Worm (Caenorhabditis elegans) whole organism, L1 larva: ENCODE results near the gene R151.8.
A peak's percentile ranks its signal among the peaks of the same experiment; 100 is the strongest.

Source experiments
- C16A3.4 ChIP-seq: fragments of 150-350 bp; optimal IDR thresholded peaks from 2 replicates; lab custom pipeline; 2014; ENCODE audit warnings: missing biosample characterization, missing genetic modification characterization
- F16B12.6 ChIP-seq: fragments of 150-350 bp; optimal IDR thresholded peaks from 2 replicates; lab custom pipeline; 2014; ENCODE audit warnings: missing biosample characterization, missing genetic modification characterization
- aha-1 ChIP-seq: fragments of 150-350 bp; optimal IDR thresholded peaks from 2 replicates; lab custom pipeline; 2014; ENCODE audit warnings: missing biosample characterization, missing genetic modification characterization
- alr-1 ChIP-seq: fragments of 200-800 bp; sonication (Bioruptor generic); optimal IDR thresholded peaks from 2 replicates; lab custom pipeline; 2018; ENCODE audit warnings: borderline replicate concordance, mild to moderate bottlenecking, missing genetic modification characterization, missing compliant biosample characterization
- ama-1 ChIP-seq: fragments of 150-350 bp; optimal IDR thresholded peaks from 2 replicates; lab custom pipeline; 2014
- blmp-1 ChIP-seq: fragments of 150-350 bp; optimal IDR thresholded peaks from 2 replicates; lab custom pipeline; 2014; ENCODE audit warnings: missing biosample characterization, missing genetic modification characterization
- ceh-8 ChIP-seq: fragments of 200-800 bp; sonication (Bioruptor generic); optimal IDR thresholded peaks from 2 replicates; lab custom pipeline; 2018; ENCODE audit warnings: mild to moderate bottlenecking, missing genetic modification characterization, moderate library complexity, missing compliant biosample characterization
- ceh-82 ChIP-seq, 3 experiments: fragments of 150-350 bp in 1 of 3; sonication (generic microtip) in 2 of 3; optimal IDR thresholded peaks; 2 replicates each; lab custom pipeline; 2014 to 2017; ENCODE audit warnings: missing biosample characterization in 3 of 3, missing genetic modification characterization in 3 of 3
- ceh-88 ChIP-seq: fragments of 200-800 bp; sonication (Bioruptor generic); IDR thresholded peaks from 2 replicates; pipeline ENCODE4 v1.3.6; 2022; ENCODE audit warnings: missing genetic modification characterization, missing compliant biosample characterization
- dsc-1 ChIP-seq: sonication (generic microtip); optimal IDR thresholded peaks from 2 replicates; lab custom pipeline; 2016; ENCODE audit warnings: mild to moderate bottlenecking, missing genetic modification characterization, missing compliant biosample characterization
- efl-1 ChIP-seq, 4 experiments: fragments of 150-350 bp; optimal IDR thresholded peaks in 3 of 4; peaks in 1 of 4; 1 replicate in 1 of 4; 2 replicates in 3 of 4; lab custom pipeline; 2014; ENCODE audit warnings: missing biosample characterization in 2 of 4, missing genetic modification characterization in 2 of 4, missing genetic modification reagents in 2 of 4
- egl-27 ChIP-seq, 2 experiments: fragments of 150-350 bp in 1 of 2; sonication (generic microtip); optimal IDR thresholded peaks; 3 replicates each; lab custom pipeline; 2017 to 2018; ENCODE audit warnings: missing biosample characterization in 2 of 2, missing genetic modification characterization in 2 of 2, missing genetic modification reagents in 2 of 2
- elt-2 ChIP-seq: sonication (generic microtip); optimal IDR thresholded peaks from 2 replicates; lab custom pipeline; 2016; ENCODE audit warnings: missing genetic modification characterization, mild to moderate bottlenecking, inconsistent platforms, missing compliant biosample characterization, missing genetic modification reagents
- elt-3 ChIP-seq, 6 experiments: fragments of 150-350 bp in 1 of 6; sonication (generic microtip); optimal IDR thresholded peaks; 2 replicates each; lab custom pipeline; 2017 to 2018; ENCODE audit warnings: missing biosample characterization in 6 of 6, missing genetic modification characterization in 6 of 6, inconsistent platforms in 1 of 6
- ets-5 ChIP-seq: fragments of 200-800 bp; sonication (Bioruptor generic); IDR thresholded peaks from 2 replicates; pipeline ENCODE4 v1.3.6; 2022; ENCODE audit warnings: missing genetic modification characterization, missing compliant biosample characterization
- fkh-10 ChIP-seq: sonication (generic microtip); optimal IDR thresholded peaks from 2 replicates; lab custom pipeline; 2017; ENCODE audit warnings: missing biosample characterization, missing genetic modification reagents, missing genetic modification characterization
- fkh-4 ChIP-seq: sonication (generic microtip); optimal IDR thresholded peaks from 2 replicates; lab custom pipeline; 2016; ENCODE audit warnings: missing compliant biosample characterization, missing genetic modification characterization, borderline replicate concordance
- fkh-8 ChIP-seq: sonication (generic microtip); optimal IDR thresholded peaks from 2 replicates; lab custom pipeline; 2016; ENCODE audit warnings: mild to moderate bottlenecking, missing genetic modification characterization, missing compliant biosample characterization
- fos-1 ChIP-seq: fragments of 150-350 bp; optimal IDR thresholded peaks from 2 replicates; lab custom pipeline; 2014; ENCODE audit warnings: missing biosample characterization, missing genetic modification characterization
- hlh-17 ChIP-seq: fragments of 200-800 bp; sonication (Bioruptor generic); optimal IDR thresholded peaks from 2 replicates; lab custom pipeline; 2018; ENCODE audit warnings: missing genetic modification characterization, mild to moderate bottlenecking, missing compliant biosample characterization, moderate library complexity, borderline replicate concordance
- hpl-2 ChIP-seq: fragments of 150-350 bp; optimal IDR thresholded peaks from 2 replicates; lab custom pipeline; 2014; ENCODE audit warnings: missing biosample characterization, missing genetic modification reagents, missing genetic modification characterization
- irx-1 ChIP-seq: sonication (generic microtip); optimal IDR thresholded peaks from 2 replicates; lab custom pipeline; 2016; ENCODE audit warnings: missing genetic modification characterization, missing compliant biosample characterization
- isw-1 ChIP-seq: fragments of 200-800 bp; sonication (Bioruptor generic); IDR thresholded peaks from 2 replicates; pipeline ENCODE4 v1.3.6; 2022; ENCODE audit warnings: missing genetic modification characterization, missing compliant biosample characterization
- lin-14 ChIP-seq: fragments of 200-800 bp; sonication (Bioruptor generic); optimal IDR thresholded peaks from 2 replicates; lab custom pipeline; 2018; ENCODE audit warnings: mild to moderate bottlenecking, missing genetic modification characterization, moderate library complexity, missing compliant biosample characterization
- lin-35 ChIP-seq, 2 experiments: fragments of 150-350 bp; optimal IDR thresholded peaks; 2 replicates each; lab custom pipeline; 2014; ENCODE audit warnings: missing biosample characterization in 2 of 2, missing genetic modification characterization in 2 of 2, missing genetic modification reagents in 2 of 2
- lir-3 ChIP-seq: sonication (generic microtip); optimal IDR thresholded peaks from 2 replicates; lab custom pipeline; 2016; ENCODE audit warnings: mild to moderate bottlenecking, missing genetic modification characterization, moderate library complexity, missing compliant biosample characterization; ENCODE audit not compliant: poor library complexity
- lsy-2 ChIP-seq, 2 experiments: fragments of 150-350 bp; optimal IDR thresholded peaks; 2 replicates each; lab custom pipeline; 2014; ENCODE audit warnings: missing biosample characterization in 2 of 2, missing genetic modification characterization in 2 of 2
- mdl-1 ChIP-seq, 2 experiments: fragments of 150-350 bp; optimal IDR thresholded peaks; 2 replicates each; lab custom pipeline; 2014 to 2017; ENCODE audit warnings: missing biosample characterization in 2 of 2, missing genetic modification characterization in 2 of 2, inconsistent platforms in 1 of 2
- mep-1 ChIP-seq: fragments of 150-350 bp; optimal IDR thresholded peaks from 2 replicates; lab custom pipeline; 2014; ENCODE audit warnings: missing biosample characterization, missing genetic modification characterization
- nhr-28 ChIP-seq: fragments of 150-350 bp; optimal IDR thresholded peaks from 2 replicates; lab custom pipeline; 2014; ENCODE audit warnings: missing biosample characterization, missing genetic modification characterization
- nhr-71 ChIP-seq: sonication (generic microtip); optimal IDR thresholded peaks from 2 replicates; lab custom pipeline; 2016; ENCODE audit warnings: mild to moderate bottlenecking, missing genetic modification characterization, moderate library complexity, missing compliant biosample characterization
- nhr-84 ChIP-seq: sonication (generic microtip); optimal IDR thresholded peaks from 2 replicates; lab custom pipeline; 2017; ENCODE audit warnings: missing biosample characterization, missing genetic modification characterization
- nhr-85 ChIP-seq: sonication (generic microtip); peaks from one replicate; lab custom pipeline; 2016; ENCODE audit warnings: missing genetic modification characterization, inconsistent platforms, missing compliant biosample characterization
- pag-3 ChIP-seq: sonication (generic microtip); optimal IDR thresholded peaks from 2 replicates; lab custom pipeline; 2017; ENCODE audit warnings: missing genetic modification characterization, mild to moderate bottlenecking, missing compliant biosample characterization, antibody characterized with exemption, borderline replicate concordance; ENCODE audit not compliant: insufficient read depth
- pqm-1 ChIP-seq: sonication (generic microtip); optimal IDR thresholded peaks from 3 replicates; lab custom pipeline; 2017; ENCODE audit warnings: missing biosample characterization, missing genetic modification characterization
- rnt-1 ChIP-seq: sonication (generic microtip); optimal IDR thresholded peaks from 2 replicates; lab custom pipeline; 2016; ENCODE audit warnings: mild to moderate bottlenecking, missing genetic modification characterization, moderate library complexity, missing compliant biosample characterization
- skn-1 ChIP-seq: fragments of 150-350 bp; optimal IDR thresholded peaks from 2 replicates; lab custom pipeline; 2014; ENCODE audit warnings: missing biosample characterization, missing genetic modification characterization
- snu-23 ChIP-seq: sonication (generic microtip); optimal IDR thresholded peaks from 2 replicates; lab custom pipeline; 2016; ENCODE audit warnings: missing genetic modification characterization, missing compliant biosample characterization
- sox-4 ChIP-seq: sonication (generic microtip); optimal IDR thresholded peaks from 2 replicates; lab custom pipeline; 2016; ENCODE audit warnings: missing genetic modification characterization, missing compliant biosample characterization
- swsn-7 ChIP-seq: sonication (generic microtip); optimal IDR thresholded peaks from 2 replicates; lab custom pipeline; 2016; ENCODE audit warnings: missing genetic modification characterization, missing compliant biosample characterization
- vab-15 ChIP-seq: sonication (generic microtip); optimal IDR thresholded peaks from 2 replicates; lab custom pipeline; 2017; ENCODE audit warnings: missing genotype, mild to moderate bottlenecking, missing genetic modification characterization, missing compliant biosample characterization
- zag-1 ChIP-seq: fragments of 150-350 bp; optimal IDR thresholded peaks from 2 replicates; lab custom pipeline; 2014; ENCODE audit warnings: missing biosample characterization, missing genetic modification characterization
- ztf-11 ChIP-seq, 2 experiments: sonication (generic microtip); optimal IDR thresholded peaks; 2 replicates each; lab custom pipeline; 2016 to 2017; ENCODE audit warnings: missing genetic modification characterization in 2 of 2, missing biosample characterization in 1 of 2, missing compliant biosample characterization in 1 of 2
- ztf-4 ChIP-seq: fragments of 150-350 bp; optimal IDR thresholded peaks from 2 replicates; lab custom pipeline; 2014; ENCODE audit warnings: missing biosample characterization, missing genetic modification characterization

R151.8 gene

DNA sequence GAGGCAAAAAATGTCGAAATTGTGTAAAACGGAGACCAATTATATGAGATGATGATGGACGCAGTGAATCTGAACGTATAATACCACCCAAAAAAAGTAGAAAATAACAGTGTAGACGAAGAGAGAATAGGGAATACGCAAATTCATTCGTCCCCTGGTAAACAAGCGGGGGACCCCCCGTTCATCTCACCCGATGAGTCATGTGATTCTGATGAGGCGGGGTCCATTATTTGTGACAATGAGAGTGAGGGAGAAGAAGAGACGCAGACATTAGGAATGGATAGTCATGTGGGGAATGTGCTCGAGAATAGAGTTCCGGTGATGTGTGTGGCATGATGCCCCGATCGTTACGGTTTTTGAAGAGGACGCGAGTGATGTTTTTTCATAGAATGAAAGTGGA lies 42.5 kb upstream of the R151.8 start (continued):
- TF ChIP-seq vab-15 (tag; lab: Kevin White, UChicago) (no peak), irx-1 (peak; percentile 24), ama-1 (lab: Kevin White, UChicago) (no peak), rnt-1 (peak; percentile 47), mep-1 (peak; percentile 87), hlh-17 (no peak), isw-1 (GFP tag; lab: Robert Waterston, UW) (no peak), nhr-84 (tag; lab: Kevin White, UChicago) (no peak), hpl-2 (GFP tag; lab: Kevin White, UChicago) (no peak), C16A3.4 (tag; lab: Kevin White, UChicago) (peak; percentile 21), egl-27 (tag; optimal IDR thresholded peaks at IDR 0.05; lab: Kevin White, UChicago) (no peak), fkh-8 (tag; lab: Kevin White, UChicago) (no peak), blmp-1 (tag; lab: Kevin White, UChicago) (peak; percentile 29), pqm-1 (no peak), fos-1 (no peak), pag-3 (no peak), ceh-88 (0 out of 2 replicates have a peak, but pooled peaks have one; percentile 32), ztf-11 (tag; optimal IDR thresholded peaks at IDR 0.05; lab: Kevin White, UChicago) (peak in 1 of 2 experiments; percentile 58), nhr-71 (tag; lab: Kevin White, UChicago) (peak; percentile 84), aha-1 (tag; lab: Kevin White, UChicago) (no peak), nhr-85 (tag; lab: Kevin White, UChicago) (peak; percentile 92), nhr-28 (tag; lab: Kevin White, UChicago) (no peak), mdl-1 (tag; optimal IDR thresholded peaks at IDR 0.05; lab: Kevin White, UChicago) (peak in 1 of 2 experiments; percentile 87), zag-1 (no peak), lsy-2 (tag; optimal IDR thresholded peaks at IDR 0.05; lab: Kevin White, UChicago) (peak; percentile 38 to 61), ets-5 (GFP tag; lab: Robert Waterston, UW) (no peak), fkh-4 (tag; lab: Kevin White, UChicago) (no peak), ztf-4 (tag; lab: Kevin White, UChicago) (no peak), dsc-1 (tag; lab: Kevin White, UChicago) (no peak), fkh-10 (no peak), snu-23 (GFP tag; lab: Kevin White, UChicago) (peak; percentile 76), alr-1 (tag; lab: Kevin White, UChicago) (no peak), ceh-82 (tag; optimal IDR thresholded peaks at IDR 0.05; lab: Kevin White, UChicago) (no peak), F16B12.6 (tag; lab: Kevin White, UChicago) (no peak), skn-1 (tag; lab: Kevin White, UChicago) (peak; percentile 65), lir-3 (tag; lab: Kevin White, UChicago) (peak; percentile 56), ceh-8 (GFP tag; lab: Kevin White, UChicago) (no peak), swsn-7 (tag; lab: Kevin White, UChicago) (peak; percentile 41), sox-4 (tag; lab: Kevin White, UChicago) (no peak)
- TF ChIP-seq, all 84 proteins: peak for 35

DNA sequence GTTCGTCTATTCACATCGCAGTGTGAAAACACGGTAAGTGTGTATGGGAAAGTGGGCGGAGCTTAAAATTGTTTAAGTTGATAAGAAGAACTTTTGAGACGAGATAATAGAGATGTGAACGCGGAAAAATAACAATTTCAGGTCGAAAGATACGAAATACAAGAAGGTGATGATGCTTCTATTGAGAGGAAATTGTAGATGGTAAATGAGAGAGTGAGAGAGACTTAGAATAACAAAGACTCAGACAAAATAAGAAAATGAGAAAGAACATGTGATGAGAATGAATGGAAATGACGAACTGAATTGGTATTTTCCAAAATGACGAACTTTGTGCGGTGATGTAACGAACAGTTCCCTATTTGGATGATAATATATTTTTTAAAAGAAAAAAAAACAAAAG lies 41.5 kb upstream of the R151.8 start:
- TF ChIP-seq fkh-8 (tag; lab: Kevin White, UChicago) (no peak), skn-1 (tag; lab: Kevin White, UChicago) (peak; percentile 19), alr-1 (tag; lab: Kevin White, UChicago) (no peak), elt-2 (no peak), snu-23 (GFP tag; lab: Kevin White, UChicago) (no peak), lin-14 (GFP tag; lab: Kevin White, UChicago) (peak; percentile 34), efl-1 (optimal IDR thresholded peaks at IDR 0.05; lab: Kevin White, UChicago) (no peak), efl-1 (GFP tag; optimal IDR thresholded peaks at IDR 0.05 in 1 of 2; lab: Kevin White, UChicago) (peak; percentile 4 to 40), lin-35 (GFP tag; optimal IDR thresholded peaks at IDR 0.05; lab: Kevin White, UChicago) (peak in 1 of 2 experiments; percentile 47), elt-3 (tag; optimal IDR thresholded peaks at IDR 0.05; lab: Kevin White, UChicago) (peak in 1 of 6 experiments; percentile 53), nhr-71 (tag; lab: Kevin White, UChicago) (peak; percentile 9), lir-3 (tag; lab: Kevin White, UChicago) (no peak)
